Fruit fly (Drosophila melanogaster) whole organism, pupa: ENCODE measurements around the gene CG31777.

Source experiments
- CG10348 ChIP-seq: fragments of 200-800 bp; sonication (Bioruptor generic); IDR thresholded peaks from 2 replicates; pipeline ENCODE4 v1.3.6; 2022; ENCODE audit warnings: missing biosample characterization, missing genetic modification characterization
- CG12605 ChIP-seq: fragments of 200-800 bp; sonication (Bioruptor generic); IDR thresholded peaks from 2 replicates; pipeline ENCODE4 v1.3.6; 2022; ENCODE audit warnings: missing biosample characterization, missing genetic modification characterization
- CG13204 ChIP-seq: fragments of 200-800 bp; sonication (Bioruptor generic); optimal IDR thresholded peaks from 2 replicates; lab custom pipeline; 2018; ENCODE audit warnings: missing biosample characterization, mild to moderate bottlenecking, missing genetic modification characterization, moderate library complexity
- CG14655 ChIP-seq: fragments of 200-800 bp; sonication (Bioruptor generic); optimal IDR thresholded peaks from 3 replicates; lab custom pipeline; 2017; ENCODE audit warnings: mild to moderate bottlenecking, missing biosample characterization, missing genetic modification reagents, missing genetic modification characterization
- CG15710 ChIP-seq: fragments of 200-800 bp; sonication (Bioruptor generic); optimal IDR thresholded peaks from 2 replicates; lab custom pipeline; 2018; ENCODE audit warnings: missing biosample characterization, mild to moderate bottlenecking, missing genetic modification characterization, moderate library complexity
- CG17806 ChIP-seq: fragments of 200-800 bp; sonication (Bioruptor generic); optimal IDR thresholded peaks from 2 replicates; lab custom pipeline; 2018; ENCODE audit warnings: missing biosample characterization, mild to moderate bottlenecking, missing genetic modification characterization, moderate library complexity
- CG32121 ChIP-seq: fragments of 200-800 bp; sonication (Bioruptor generic); IDR thresholded peaks from 2 replicates; pipeline ENCODE4 v1.3.6; 2022; ENCODE audit warnings: missing biosample characterization, missing genetic modification characterization
- CG34367 ChIP-seq: fragments of 200-800 bp; sonication (Bioruptor generic); optimal IDR thresholded peaks from 2 replicates; lab custom pipeline; 2018; ENCODE audit warnings: missing biosample characterization, mild to moderate bottlenecking, missing genetic modification characterization
- CG4496 ChIP-seq: fragments of 200-800 bp; sonication (Bioruptor generic); IDR thresholded peaks from 3 replicates; pipeline ENCODE4 v1.3.6; 2022; ENCODE audit warnings: missing biosample characterization, missing genetic modification characterization
- CG8159 ChIP-seq: fragments of 200-800 bp; sonication (Bioruptor generic); optimal IDR thresholded peaks from 3 replicates; lab custom pipeline; 2018; ENCODE audit warnings: missing biosample characterization, mild to moderate bottlenecking, missing genetic modification characterization, moderate library complexity
- CG8301 ChIP-seq: fragments of 200-800 bp; sonication (Bioruptor generic); optimal IDR thresholded peaks from 2 replicates; lab custom pipeline; 2018; ENCODE audit warnings: missing biosample characterization, mild to moderate bottlenecking, missing genetic modification characterization
- CG9948 ChIP-seq: fragments of 200-800 bp; sonication (Bioruptor generic); optimal IDR thresholded peaks from 2 replicates; lab custom pipeline; 2018; ENCODE audit warnings: missing biosample characterization, mild to moderate bottlenecking, missing genetic modification characterization, moderate library complexity
- D1 ChIP-seq: fragments of 200-800 bp; sonication (Bioruptor generic); optimal IDR thresholded peaks from 2 replicates; lab custom pipeline; 2018; ENCODE audit warnings: missing biosample characterization, mild to moderate bottlenecking, missing genetic modification characterization, moderate library complexity
- EcR ChIP-seq: fragments of 200-800 bp; sonication (Bioruptor generic); optimal IDR thresholded peaks from 3 replicates; lab custom pipeline; 2019; ENCODE audit warnings: missing biosample characterization, missing genetic modification characterization, mild to moderate bottlenecking, moderate library complexity, missing genetic modification reagents
- Ets98B ChIP-seq: fragments of 200-800 bp; sonication (Bioruptor generic); IDR thresholded peaks from 2 replicates; pipeline ENCODE4 v1.3.6; 2022; ENCODE audit warnings: missing biosample characterization, missing genetic modification characterization
- Pif1A ChIP-seq: fragments of 200-800 bp; sonication (Bioruptor generic); optimal IDR thresholded peaks from 3 replicates; lab custom pipeline; 2016; ENCODE audit warnings: missing biosample characterization, missing genetic modification characterization
- Pif1B ChIP-seq: fragments of 200-800 bp; sonication (Bioruptor generic); optimal IDR thresholded peaks from 3 replicates; lab custom pipeline; 2016; ENCODE audit warnings: missing biosample characterization, missing genetic modification characterization
- Snoo ChIP-seq: fragments of 200-800 bp; sonication (Bioruptor generic); optimal IDR thresholded peaks from 3 replicates; lab custom pipeline; 2017; ENCODE audit warnings: missing biosample characterization, mild to moderate bottlenecking, missing genetic modification characterization, inconsistent platforms
- fd96Ca ChIP-seq: fragments of 200-800 bp; sonication (Bioruptor generic); IDR thresholded peaks from 3 replicates; pipeline ENCODE4 v1.3.6; 2022; ENCODE audit warnings: missing biosample characterization, missing genetic modification characterization
- gl ChIP-seq: fragments of 200-800 bp; sonication (Bioruptor generic); optimal IDR thresholded peaks from 2 replicates; lab custom pipeline; 2018; ENCODE audit warnings: missing biosample characterization, mild to moderate bottlenecking, missing genetic modification characterization
- rn ChIP-seq: fragments of 200-800 bp; sonication (Bioruptor generic); IDR thresholded peaks from 2 replicates; pipeline ENCODE4 v1.3.6; 2022; ENCODE audit warnings: missing biosample characterization, missing genetic modification characterization

Gene CG31777

dm6 chr2L:3692466-3692865 lies 14.4 kb downstream of the CG31777 start, which contains the start of gene CG16704:
TSS of gene CG16704 (minus strand) at chr2L:3692587.
- TF ChIP-seq CG9948 (tag; lab: Kevin White, UChicago): no peak
- no peak for TF ChIP-seq CG4496
- TF ChIP-seq CG32121 (GFP tag; lab: Robert Waterston, UW): no peak
- no peak for TF ChIP-seq rn (GFP tag; lab: Robert Waterston, UW)
- TF ChIP-seq CG8301 (tag; lab: Kevin White, UChicago): no peak
- TF ChIP-seq D1: no peak
- TF ChIP-seq CG12605 (GFP tag; lab: Robert Waterston, UW): no peak

dm6 chr2L:3685139-3685851 lies 21.6 kb downstream of the CG31777 start:
- TF ChIP-seq CG8159 (tag; lab: Kevin White, UChicago) (peak; percentile 16), CG13204 (no peak)

dm6 chr2L:3682489-3682888 lies 24.4 kb downstream of the CG31777 start:
- TF ChIP-seq CG32121 (GFP tag; lab: Robert Waterston, UW) (no peak), D1 (no peak), CG8301 (tag; lab: Kevin White, UChicago) (no peak), Pif1B (GFP tag; lab: Kevin White, UChicago) (no peak), CG12605 (GFP tag; lab: Robert Waterston, UW) (no peak), EcR (GFP tag; lab: Kevin White, UChicago) (no peak), CG17806 (tag; lab: Kevin White, UChicago) (no peak), CG9948 (tag; lab: Kevin White, UChicago) (no peak), CG8159 (tag; lab: Kevin White, UChicago) (no peak), gl (tag; lab: Kevin White, UChicago) (no peak)

- TF ChIP-seq CG8159 (tag; lab: Kevin White, UChicago) (no peak), CG34367 (tag; lab: Kevin White, UChicago) (no peak), CG4496 (no peak), rn (GFP tag; lab: Robert Waterston, UW) (no peak), Snoo (tag; lab: Kevin White, UChicago) (no peak), fd96Ca (GFP tag; lab: Robert Waterston, UW) (no peak)
- TF ChIP-seq, all 21 proteins: peak for 0
These were observed 25.5 kb downstream of the CG31777 start for dm6 chr2L:3681338-3681737.

- TF ChIP-seq D1 (no peak), fd96Ca (GFP tag; lab: Robert Waterston, UW) (no peak), EcR (GFP tag; lab: Kevin White, UChicago) (no peak), Snoo (tag; lab: Kevin White, UChicago) (no peak), CG9948 (tag; lab: Kevin White, UChicago) (no peak), CG14655 (GFP tag; lab: Kevin White, UChicago) (no peak), CG34367 (tag; lab: Kevin White, UChicago) (no peak), Pif1B (GFP tag; lab: Kevin White, UChicago) (no peak), Ets98B (GFP tag; lab: Robert Waterston, UW) (no peak), CG10348 (GFP tag; lab: Robert Waterston, UW) (no peak), CG8159 (tag; lab: Kevin White, UChicago) (no peak), gl (tag; lab: Kevin White, UChicago) (no peak), Pif1A (GFP tag; lab: Kevin White, UChicago) (no peak), CG12605 (GFP tag; lab: Robert Waterston, UW) (no peak), CG8301 (tag; lab: Kevin White, UChicago) (no peak), CG4496 (no peak), rn (GFP tag; lab: Robert Waterston, UW) (no peak), CG17806 (tag; lab: Kevin White, UChicago) (no peak), CG13204 (no peak), CG15710 (tag; lab: Kevin White, UChicago) (no peak)
These were observed 31.1 kb downstream of the CG31777 start for dm6 chr2L:3675770-3676169.

- TF ChIP-seq D1: no peak
- TF ChIP-seq CG12605 (GFP tag; lab: Robert Waterston, UW): no peak
- TF ChIP-seq CG32121 (GFP tag; lab: Robert Waterston, UW): no peak
- no peak for TF ChIP-seq CG8159 (tag; lab: Kevin White, UChicago)
- no peak for TF ChIP-seq CG8301 (tag; lab: Kevin White, UChicago)
- no peak for TF ChIP-seq Ets98B (GFP tag; lab: Robert Waterston, UW)
- no peak for TF ChIP-seq Pif1A (GFP tag; lab: Kevin White, UChicago)
- TF ChIP-seq CG10348 (GFP tag; lab: Robert Waterston, UW): no peak
- no peak for TF ChIP-seq CG9948 (tag; lab: Kevin White, UChicago)
- TF ChIP-seq CG15710 (tag; lab: Kevin White, UChicago): no peak
- no peak for TF ChIP-seq Pif1B (GFP tag; lab: Kevin White, UChicago)
- TF ChIP-seq gl (tag; lab: Kevin White, UChicago): no peak
- TF ChIP-seq EcR (GFP tag; lab: Kevin White, UChicago): no peak
- TF ChIP-seq CG34367 (tag; lab: Kevin White, UChicago): no peak
- TF ChIP-seq rn (GFP tag; lab: Robert Waterston, UW): no peak
- no peak for TF ChIP-seq CG13204
- TF ChIP-seq fd96Ca (GFP tag; lab: Robert Waterston, UW): no peak
- no peak for TF ChIP-seq CG4496
These were observed 36.4 kb downstream of the CG31777 start, which contains the start of gene Sfp24Bc for dm6 chr2L:3670481-3670880. TSS of gene Sfp24Bc (minus strand) at chr2L:3670581.
